Fruit fly (Drosophila melanogaster): ENCODE measurements around the gene Roc1a.

The Roc1a gene

dm6 chrX:621132-621555 lies 26.0 kb upstream of the Roc1a start, which contains the start of the genes CG13365 and Vsp37A (continued):
- TF ChIP-seq Ets97D (GFP tag; optimal IDR thresholded peaks at IDR 0.05) (peak; percentile 47), Hr51 (GFP tag; optimal IDR thresholded peaks at IDR 0.05) (peak; percentile 31 to 48), MESR4 (GFP tag; optimal IDR thresholded peaks at IDR 0.05) (no peak), Deaf1 (tag; optimal IDR thresholded peaks at IDR 0.05) (peak; percentile 11), CG9817 (tag; optimal IDR thresholded peaks at IDR 0.05) (peak; percentile 37), CG3407 (GFP tag; optimal IDR thresholded peaks at IDR 0.05) (peak; percentile 35), dm (GFP tag; optimal IDR thresholded peaks at IDR 0.05) (peak; percentile 39), CHES-1-like (GFP tag; optimal IDR thresholded peaks at IDR 0.05) (peak; percentile 64), CG13296 (GFP tag; optimal IDR thresholded peaks at IDR 0.05) (peak; percentile 59), Gsc (GFP tag; IDR thresholded peaks at IDR 0.05) (no peak), CG17912 (GFP tag; optimal IDR thresholded peaks at IDR 0.05) (no peak), Max (GFP tag; optimal IDR thresholded peaks at IDR 0.05) (peak; percentile 52), mam (GFP tag; optimal IDR thresholded peaks at IDR 0.05) (peak; percentile 44), H15 (GFP tag; IDR thresholded peaks at IDR 0.05) (no peak), E2f2 (GFP tag; IDR thresholded peaks at IDR 0.05) (peak; percentile 62), CG9437 (GFP tag; optimal IDR thresholded peaks at IDR 0.05) (peak; percentile 5), tin (GFP tag; optimal IDR thresholded peaks at IDR 0.05) (peak; percentile 36), CG13894 (tag; optimal IDR thresholded peaks at IDR 0.05) (peak; percentile 40), Atf6 (GFP tag; IDR thresholded peaks at IDR 0.05) (0 out of 2 replicates have a peak, but pooled peaks have one; percentile 19), D (optimal IDR thresholded peaks at IDR 0.05) (no peak), D (GFP tag; optimal IDR thresholded peaks at IDR 0.05) (peak; percentile 11), CG8924 (tag; optimal IDR thresholded peaks at IDR 0.05) (peak; percentile 28), ranshi (GFP tag; IDR thresholded peaks at IDR 0.05) (no peak), Med (GFP tag) (peak; percentile 88), CG8290 (GFP tag; optimal IDR thresholded peaks at IDR 0.05) (peak; percentile 9), CG8290 (tag; optimal IDR thresholded peaks at IDR 0.05) (peak in 1 of 2 experiments; percentile 29), Adf1 (GFP tag; IDR thresholded peaks at IDR 0.05) (no peak), abd-A (tag; optimal IDR thresholded peaks at IDR 0.05) (no peak), CG6813 (GFP tag; optimal IDR thresholded peaks at IDR 0.05) (no peak), croc (GFP tag; conservative IDR thresholded peaks at IDR 0.05) (peak; percentile 28; the same call in 1 of the 3 replicates), ase (GFP tag; IDR thresholded peaks at IDR 0.05) (peak; percentile 16; the same call in 1 of the 3 replicates), tx (GFP tag; optimal IDR thresholded peaks at IDR 0.05) (peak; percentile 28), Dref (GFP tag; IDR thresholded peaks at IDR 0.05) (peak; percentile 25; the same call in 1 of the 2 replicates), Sox100B (GFP tag; optimal IDR thresholded peaks at IDR 0.05) (peak; percentile 39), pita (GFP tag; optimal IDR thresholded peaks at IDR 0.05) (peak; percentile 45), CG2116 (GFP tag; optimal IDR thresholded peaks at IDR 0.05) (peak; percentile 39), jumu (GFP tag; optimal IDR thresholded peaks at IDR 0.05) (peak; percentile 58), CG34422 (GFP tag; IDR thresholded peaks at IDR 0.05) (peak; percentile 52; the same call in 1 of the 3 replicates), Camta (GFP tag; optimal IDR thresholded peaks at IDR 0.05) (peak; percentile 45), zen (tag; optimal IDR thresholded peaks at IDR 0.05) (peak; percentile 23), Hr3 (GFP tag; optimal IDR thresholded peaks at IDR 0.05) (peak; percentile 0), unc-4 (GFP tag; IDR thresholded peaks at IDR 0.05; ENCODE audit: partially characterized antibody) (0 out of 2 replicates have a peak, but pooled peaks have one; percentile 23), chn (GFP tag; optimal IDR thresholded peaks at IDR 0.05) (peak; percentile 21), CG10959 (GFP tag; IDR thresholded peaks at IDR 0.05) (no peak), CG15696 (tag; optimal IDR thresholded peaks at IDR 0.05) (peak; percentile 58), sob (GFP tag; IDR thresholded peaks at IDR 0.05) (peak; percentile 39; the same call in 1 of the 2 replicates), h (optimal IDR thresholded peaks at IDR 0.05) (no peak), CG8388 (GFP tag; optimal IDR thresholded peaks at IDR 0.05) (peak; percentile 20), CG34376 (GFP tag; optimal IDR thresholded peaks at IDR 0.05) (peak; percentile 58), Hr78 (GFP tag; optimal IDR thresholded peaks at IDR 0.05) (no peak), CG3281 (GFP tag; optimal IDR thresholded peaks at IDR 0.05) (peak; percentile 27)
